Worm (Caenorhabditis elegans): ENCODE measurements around the gene CD4.8.

CD4.8 gene

DNA sequence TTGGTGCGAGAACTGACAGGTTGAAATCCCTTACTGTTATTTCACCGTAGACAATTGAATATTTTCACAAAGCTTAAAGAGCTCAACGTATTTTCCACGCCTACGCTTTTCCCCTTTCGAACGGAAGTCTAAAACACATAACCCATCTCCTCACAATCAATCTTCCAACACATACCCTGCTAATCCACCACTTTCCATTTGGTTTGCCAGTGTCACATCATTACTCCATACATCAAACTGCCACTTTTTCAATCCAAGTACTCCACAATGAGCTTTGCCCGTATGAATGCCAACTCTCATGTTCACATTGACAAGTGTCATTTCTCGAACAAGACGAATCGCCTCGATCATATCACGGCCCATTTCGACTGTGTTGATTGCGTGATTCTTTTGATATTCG, 26.9 kb upstream of the CD4.8 start:
- TF ChIP-seq nhr-12 (tag; optimal IDR thresholded peaks at IDR 0.05) = no peak
- no peak for TF ChIP-seq zip-8 (tag; optimal IDR thresholded peaks at IDR 0.05)
- TF ChIP-seq blmp-1 (tag; optimal IDR thresholded peaks at IDR 0.05) = no peak
- no peak for TF ChIP-seq sem-2 (GFP tag; optimal IDR thresholded peaks at IDR 0.05)
- TF ChIP-seq hlh-1 (tag; optimal IDR thresholded peaks at IDR 0.05) = no peak
- no peak for TF ChIP-seq mab-5 (tag; optimal IDR thresholded peaks at IDR 0.05)

DNA sequence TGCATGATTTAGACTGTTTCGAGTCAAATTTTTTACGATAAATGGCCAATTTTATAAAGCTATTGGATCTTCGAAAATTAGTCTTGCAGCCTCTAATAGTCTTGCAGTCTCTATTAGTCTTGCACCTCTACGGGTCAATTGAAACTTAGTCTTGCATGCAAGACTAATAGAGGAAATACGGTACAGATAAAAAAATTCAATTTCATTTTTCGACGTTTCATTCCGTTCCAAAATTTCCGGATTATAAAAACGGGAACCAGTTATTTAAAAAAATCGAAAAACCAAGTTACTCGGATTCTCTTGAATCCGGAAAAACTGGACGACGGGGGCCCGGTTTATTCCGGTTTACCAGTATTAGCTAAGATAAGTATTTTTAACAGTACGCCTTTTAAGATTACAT, 20.2 kb upstream of the CD4.8 start, which contains the start of gene M03E7.1:
TSS of gene M03E7.1 (plus strand) at position 301 of the 400 bp plus-strand sequence.
- TF ChIP-seq nhr-237 (tag; optimal IDR thresholded peaks at IDR 0.05) (no peak), sptf-1 (tag; optimal IDR thresholded peaks at IDR 0.05) (no peak), elt-3 (tag; optimal IDR thresholded peaks at IDR 0.05) (no peak), lin-32 (GFP tag; optimal IDR thresholded peaks at IDR 0.05) (no peak), ceh-83 (GFP tag; optimal IDR thresholded peaks at IDR 0.05) (no peak), snpc-4 (tag; optimal IDR thresholded peaks at IDR 0.05) (no peak), tbx-8 (GFP tag; optimal IDR thresholded peaks at IDR 0.05) (no peak), nhr-76 (tag; optimal IDR thresholded peaks at IDR 0.05) (no peak), ztf-11 (tag; optimal IDR thresholded peaks at IDR 0.05) (no peak), mls-2 (tag; optimal IDR thresholded peaks at IDR 0.05) (no peak), blmp-1 (tag; optimal IDR thresholded peaks at IDR 0.05) (no peak), bed-3 (GFP tag; optimal IDR thresholded peaks at IDR 0.05) (no peak), unc-62 (GFP tag; optimal IDR thresholded peaks at IDR 0.05) (no peak), ces-1 (GFP tag; optimal IDR thresholded peaks at IDR 0.05) (no peak), M03D4.4 (tag; optimal IDR thresholded peaks at IDR 0.05) (no peak)

DNA sequence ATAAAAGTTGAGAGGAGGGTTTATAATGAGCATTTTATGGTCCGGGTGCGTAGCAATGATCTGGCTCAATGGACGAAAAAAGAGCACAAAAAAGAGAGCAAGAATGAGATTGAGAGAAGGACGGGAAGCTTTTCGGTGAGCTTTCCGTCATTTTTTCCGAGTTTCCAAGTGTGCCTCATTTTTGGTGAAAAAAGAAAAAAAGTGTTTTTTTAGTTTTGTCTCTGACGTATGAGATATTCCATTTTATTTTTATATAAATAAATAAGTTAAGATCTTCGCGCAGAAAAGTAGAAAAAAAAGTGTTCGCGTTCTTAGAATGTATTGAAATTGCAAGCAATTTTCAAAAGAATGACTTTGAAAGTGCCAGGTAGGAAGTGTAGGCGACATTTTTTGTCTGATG, 18.9 kb upstream of the CD4.8 start, which contains the start of gene memb-2:
TSS of gene memb-2 (minus strand) at position 101 of the 400 bp plus-strand sequence.
- no peak for TF ChIP-seq ceh-43 (GFP tag; optimal IDR thresholded peaks at IDR 0.05)
- TF ChIP-seq nhr-76 (tag; optimal IDR thresholded peaks at IDR 0.05) = no peak
- no peak for TF ChIP-seq mls-2 (tag; optimal IDR thresholded peaks at IDR 0.05)
- TF ChIP-seq zip-8 (tag; optimal IDR thresholded peaks at IDR 0.05) = no peak
- TF ChIP-seq tbx-8 (GFP tag; optimal IDR thresholded peaks at IDR 0.05) = no peak
- TF ChIP-seq lin-13 (tag; optimal IDR thresholded peaks at IDR 0.05) = no peak
- TF ChIP-seq unc-39 (tag; optimal IDR thresholded peaks at IDR 0.05) = no peak
- TF ChIP-seq snpc-4 (tag; optimal IDR thresholded peaks at IDR 0.05) = no peak
- TF ChIP-seq elt-3 (tag; optimal IDR thresholded peaks at IDR 0.05) = no peak
- TF ChIP-seq lsy-2 (tag; optimal IDR thresholded peaks at IDR 0.05) = no peak
- no peak for TF ChIP-seq mab-5 (tag; optimal IDR thresholded peaks at IDR 0.05)
- TF ChIP-seq unc-120 (tag; optimal IDR thresholded peaks at IDR 0.05; ENCODE audit: poor library complexity, severe bottlenecking) = no peak
- TF ChIP-seq M03D4.4 (tag; optimal IDR thresholded peaks at IDR 0.05) = no peak
- TF ChIP-seq pha-4 (tag; optimal IDR thresholded peaks at IDR 0.05) = no peak
- TF ChIP-seq nhr-12 (tag; optimal IDR thresholded peaks at IDR 0.05) = no peak
- no peak for TF ChIP-seq nhr-237 (tag; optimal IDR thresholded peaks at IDR 0.05)

DNA sequence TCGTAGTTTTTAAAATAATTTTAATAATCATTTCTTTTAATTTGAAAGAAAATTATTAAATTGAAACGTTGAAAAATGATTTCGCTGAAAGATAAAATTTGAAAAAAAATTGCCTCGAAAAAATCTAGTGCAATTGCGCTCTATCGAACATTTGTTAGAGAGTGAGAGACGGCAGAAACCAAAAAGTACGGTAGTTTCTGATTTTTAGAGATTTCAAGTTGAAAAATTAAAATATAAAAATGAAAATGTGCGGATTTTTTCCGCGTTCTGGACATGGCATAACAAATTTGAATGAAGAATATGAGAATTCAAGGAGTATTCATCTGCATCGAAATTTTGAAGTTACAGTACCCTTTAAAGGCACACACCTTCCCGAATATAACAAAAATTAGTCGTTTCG, 18.2 kb upstream of the CD4.8 start:
- TF ChIP-seq lsy-2 (tag; optimal IDR thresholded peaks at IDR 0.05) (peak; percentile 52), mep-1 (tag; optimal IDR thresholded peaks at IDR 0.05) (peak; percentile 10), elt-1 (tag; optimal IDR thresholded peaks at IDR 0.05; ENCODE audit: borderline replicate concordance, insufficient read depth) (no peak)

DNA sequence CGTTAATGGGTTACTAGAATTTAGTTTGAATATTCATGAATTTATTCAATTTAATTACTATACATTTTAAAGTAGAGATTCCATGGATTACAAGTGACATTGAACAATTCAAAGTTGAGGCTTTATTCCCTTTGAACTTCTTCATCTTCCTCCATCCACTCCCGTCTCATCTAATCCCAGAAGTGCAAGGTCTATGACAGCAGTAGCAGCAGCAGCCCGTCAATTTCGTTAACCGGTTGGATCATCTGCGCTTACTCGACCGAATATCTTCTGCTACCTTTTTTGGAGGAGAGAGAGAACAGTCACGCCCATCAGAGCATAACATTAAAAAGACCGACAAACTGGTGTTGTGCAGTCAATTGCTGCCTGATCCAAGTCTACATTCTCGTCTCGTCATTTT, 16.1 kb upstream of the CD4.8 start, which contains the start of gene M03E7.2:
TSS of gene M03E7.2 (plus strand) at position 301 of the 400 bp plus-strand sequence.
- TF ChIP-seq sem-2 (GFP tag; optimal IDR thresholded peaks at IDR 0.05) = no peak
- no peak for TF ChIP-seq ceh-39 (tag; optimal IDR thresholded peaks at IDR 0.05)
- no peak for TF ChIP-seq ceh-43 (GFP tag; optimal IDR thresholded peaks at IDR 0.05)
- TF ChIP-seq elt-3 (tag; optimal IDR thresholded peaks at IDR 0.05) = no peak
- TF ChIP-seq drap-1 (GFP tag; optimal IDR thresholded peaks at IDR 0.05) = no peak
- TF ChIP-seq ceh-83 (GFP tag; optimal IDR thresholded peaks at IDR 0.05) = no peak
- no peak for TF ChIP-seq mab-5 (tag; optimal IDR thresholded peaks at IDR 0.05)
- TF ChIP-seq flh-1 (GFP tag; optimal IDR thresholded peaks at IDR 0.05) = no peak
- no peak for TF ChIP-seq unc-120 (tag; optimal IDR thresholded peaks at IDR 0.05; ENCODE audit: poor library complexity, severe bottlenecking)
- no peak for TF ChIP-seq ham-2 (GFP tag; optimal IDR thresholded peaks at IDR 0.05)
- TF ChIP-seq mls-2 (tag; optimal IDR thresholded peaks at IDR 0.05) = no peak
- no peak for TF ChIP-seq tbx-8 (GFP tag; optimal IDR thresholded peaks at IDR 0.05)
- no peak for TF ChIP-seq elt-1 (tag; optimal IDR thresholded peaks at IDR 0.05; ENCODE audit: borderline replicate concordance, insufficient read depth)
